Fruit fly (Drosophila melanogaster) S2 (cell line): ENCODE data around the gene CG7523.

Source experiments
- CG8478 ChIP-seq: fragments of >200 bp; optimal IDR thresholded peaks from 2 replicates; lab custom pipeline; 2018
- CTCF ChIP-seq, 2 experiments: fragments of >200 bp; optimal IDR thresholded peaks; 2 replicates each; lab custom pipeline; 2018

The CG7523 gene

dm6 chr3R:17682244-17682773, 11.6 kb upstream of the CG7523 start, which contains the start of the genes alt and CG7655:
alt (minus strand) TSS chr3R:17682515.
CG7655 (plus strand) TSS chr3R:17682669.
- peak; percentile 65 to 74 for TF ChIP-seq CTCF (optimal IDR thresholded peaks at IDR 0.05; lab: Kevin White, UChicago)
- TF ChIP-seq CG8478, result no peak

- TF ChIP-seq CG8478 (no peak), CTCF (optimal IDR thresholded peaks at IDR 0.05; lab: Kevin White, UChicago) (no peak)
Measured at dm6 chr3R:17681611-17682243, 11.0 kb upstream of the CG7523 start.

dm6 chr3R:17680639-17681302, 10.1 kb upstream of the CG7523 start:
- TF ChIP-seq CTCF (optimal IDR thresholded peaks at IDR 0.05; lab: Kevin White, UChicago) (no peak), CG8478 (no peak)

dm6 chr3R:17680268-17680638, 9.6 kb upstream of the CG7523 start:
- TF ChIP-seq CG8478 (no peak), CTCF (optimal IDR thresholded peaks at IDR 0.05; lab: Kevin White, UChicago) (no peak)

dm6 chr3R:17679368-17679997, 8.8 kb upstream of the CG7523 start:
- TF ChIP-seq CG8478 (no peak), CTCF (optimal IDR thresholded peaks at IDR 0.05; lab: Kevin White, UChicago) (no peak)

- TF ChIP-seq CTCF (optimal IDR thresholded peaks at IDR 0.05; lab: Kevin White, UChicago) (no peak), CG8478 (no peak)
Measured at dm6 chr3R:17678138-17678873, 7.6 kb upstream of the CG7523 start.

- TF ChIP-seq CG8478 (no peak), CTCF (optimal IDR thresholded peaks at IDR 0.05; lab: Kevin White, UChicago) (no peak)
Measured at dm6 chr3R:17670202-17670856, 366 bp downstream of the CG7523 start.

dm6 chr3R:17667987-17668386, 2.7 kb downstream of the CG7523 start:
- TF ChIP-seq CTCF (optimal IDR thresholded peaks at IDR 0.05; lab: Kevin White, UChicago), result no peak
- TF ChIP-seq CG8478, result no peak

- TF ChIP-seq CG8478, result no peak
- TF ChIP-seq CTCF (optimal IDR thresholded peaks at IDR 0.05; lab: Kevin White, UChicago), result no peak
Measured at dm6 chr3R:17667279-17667678, 3.4 kb downstream of the CG7523 start, which contains the start of gene CG45045. CG45045 (plus strand) TSS chr3R:17667572.

dm6 chr3R:17666797-17667156, 3.9 kb downstream of the CG7523 start:
- TF ChIP-seq CTCF (optimal IDR thresholded peaks at IDR 0.05; lab: Kevin White, UChicago) (no peak), CG8478 (no peak)

- TF ChIP-seq CG8478 (no peak), CTCF (optimal IDR thresholded peaks at IDR 0.05; lab: Kevin White, UChicago) (no peak)
Measured at dm6 chr3R:17666061-17666796, 4.5 kb downstream of the CG7523 start.

- no peak for TF ChIP-seq CTCF (optimal IDR thresholded peaks at IDR 0.05; lab: Kevin White, UChicago)
- TF ChIP-seq CG8478, result no peak
Measured at dm6 chr3R:17656923-17657322, 13.8 kb downstream of the CG7523 start.

- no peak for TF ChIP-seq CTCF (optimal IDR thresholded peaks at IDR 0.05; lab: Kevin White, UChicago)
- no peak for TF ChIP-seq CG8478
Measured at dm6 chr3R:17655040-17655439, 15.7 kb downstream of the CG7523 start.

dm6 chr3R:17653879-17654278, 16.8 kb downstream of the CG7523 start:
- no peak for TF ChIP-seq CG8478
- TF ChIP-seq CTCF (optimal IDR thresholded peaks at IDR 0.05; lab: Kevin White, UChicago), result no peak
